Worm (Caenorhabditis elegans) whole organism, young adult: ENCODE measurements around the gene T10G3.2.

Experiments
- B0336.3 ChIP-seq: fragments of 200-800 bp; sonication (Bioruptor generic); IDR thresholded peaks from 2 replicates; pipeline ENCODE4 v1.3.6; 2022; ENCODE audit warnings: missing genetic modification characterization, missing compliant biosample characterization
- C06A6.2 ChIP-seq: fragments of 200-800 bp; sonication (Bioruptor generic); conservative IDR thresholded peaks from 2 replicates; pipeline ENCODE4 v1.3.6; 2022; ENCODE audit warnings: missing genetic modification characterization, missing compliant biosample characterization
- C17E4.6 ChIP-seq: fragments of 200-800 bp; sonication (Bioruptor generic); IDR thresholded peaks from 2 replicates; pipeline ENCODE4 v1.3.6; 2022; ENCODE audit warnings: missing genetic modification reagents, missing genetic modification characterization, missing compliant biosample characterization
- K11D2.4 ChIP-seq: fragments of 200-800 bp; sonication (Bioruptor generic); IDR thresholded peaks from 2 replicates; pipeline ENCODE4 v1.3.6; 2022; ENCODE audit warnings: missing genetic modification reagents, missing genetic modification characterization, missing compliant biosample characterization
- ZK185.1 ChIP-seq: sonication (generic microtip); optimal IDR thresholded peaks from 2 replicates; lab custom pipeline; 2016; ENCODE audit warnings: mild to moderate bottlenecking, missing genetic modification characterization, missing compliant biosample characterization; ENCODE audit not compliant: poor library complexity, severe bottlenecking
- atf-7 ChIP-seq: sonication (generic microtip); optimal IDR thresholded peaks from 2 replicates; lab custom pipeline; 2017; ENCODE audit warnings: mild to moderate bottlenecking, missing genetic modification characterization, missing compliant biosample characterization
- attf-3 ChIP-seq: fragments of 200-800 bp; sonication (Bioruptor generic); conservative IDR thresholded peaks from 2 replicates; pipeline ENCODE4 v1.3.6; 2022; ENCODE audit warnings: missing genetic modification reagents, missing genetic modification characterization, missing compliant biosample characterization
- attf-5 ChIP-seq: fragments of 200-800 bp; sonication (Bioruptor generic); optimal IDR thresholded peaks from 2 replicates; lab custom pipeline; 2018; ENCODE audit warnings: mild to moderate bottlenecking, missing genetic modification characterization, missing compliant biosample characterization
- bed-1 ChIP-seq: fragments of 200-800 bp; sonication (Bioruptor generic); IDR thresholded peaks from 2 replicates; pipeline ENCODE4 v1.3.6; 2022; ENCODE audit warnings: missing genetic modification reagents, missing genetic modification characterization, missing compliant biosample characterization
- bed-2 ChIP-seq: fragments of 200-800 bp; sonication (Bioruptor generic); IDR thresholded peaks from 2 replicates; pipeline ENCODE4 v1.3.6; 2022; ENCODE audit warnings: missing genetic modification reagents, missing genetic modification characterization, missing compliant biosample characterization
- cebp-1 ChIP-seq, 2 experiments: fragments of 200-800 bp in 1 of 2; sonication (Bioruptor generic) in 1 of 2; sonication (generic microtip) in 1 of 2; IDR thresholded peaks in 1 of 2; optimal IDR thresholded peaks in 1 of 2; 2 replicates each; pipeline versions ENCODE4 v1.3.6 to Lab custom; 2017 to 2022; ENCODE audit warnings: missing compliant biosample characterization in 2 of 2, missing genetic modification characterization in 2 of 2, mild to moderate bottlenecking in 1 of 2, missing genetic modification reagents in 1 of 2, moderate library complexity in 1 of 2
- ceh-27 ChIP-seq: fragments of 200-800 bp; sonication (Bioruptor generic); optimal IDR thresholded peaks from 2 replicates; lab custom pipeline; 2018; ENCODE audit warnings: mild to moderate bottlenecking, missing genetic modification characterization, moderate library complexity, missing compliant biosample characterization
- ceh-91 ChIP-seq: fragments of 200-800 bp; sonication (Bioruptor generic); IDR thresholded peaks from 2 replicates; pipeline ENCODE4 v1.3.6; 2022; ENCODE audit warnings: missing genetic modification reagents, missing genetic modification characterization, missing compliant biosample characterization
- dox-1 ChIP-seq: fragments of 200-800 bp; sonication (Bioruptor generic); IDR thresholded peaks from 2 replicates; pipeline ENCODE4 v1.3.6; 2022; ENCODE audit warnings: missing genetic modification reagents, missing genetic modification characterization, missing compliant biosample characterization
- egl-44 ChIP-seq: fragments of 200-800 bp; sonication (Bioruptor generic); IDR thresholded peaks from 2 replicates; pipeline ENCODE4 v1.3.6; 2022; ENCODE audit warnings: missing genetic modification reagents, missing genetic modification characterization, missing compliant biosample characterization
- ekl-4 ChIP-seq: fragments of 200-800 bp; sonication (Bioruptor generic); IDR thresholded peaks from 2 replicates; pipeline ENCODE4 v1.3.6; 2022; ENCODE audit warnings: missing genetic modification reagents, missing genetic modification characterization, missing compliant biosample characterization
- gei-17 ChIP-seq: fragments of 200-800 bp; sonication (Bioruptor generic); optimal IDR thresholded peaks from 2 replicates; lab custom pipeline; 2018; ENCODE audit warnings: mild to moderate bottlenecking, missing genetic modification characterization, missing compliant biosample characterization
- him-1 ChIP-seq: sonication (generic microtip); optimal IDR thresholded peaks from 2 replicates; lab custom pipeline; 2016; ENCODE audit warnings: missing genotype, missing genetic modification reagents, missing genetic modification characterization, missing compliant biosample characterization
- hmg-1.2 ChIP-seq: fragments of 200-800 bp; sonication (Bioruptor generic); IDR thresholded peaks from 2 replicates; pipeline ENCODE4 v1.3.6; 2022; ENCODE audit warnings: missing genetic modification reagents, missing genetic modification characterization, missing compliant biosample characterization
- let-607 ChIP-seq, 2 experiments: fragments of 200-800 bp in 1 of 2; sonication (Bioruptor generic) in 1 of 2; sonication (generic microtip) in 1 of 2; optimal IDR thresholded peaks; 2 replicates each; lab custom pipeline; 2016 to 2018; ENCODE audit warnings: mild to moderate bottlenecking in 2 of 2, missing compliant biosample characterization in 2 of 2, missing genetic modification characterization in 2 of 2, moderate library complexity in 2 of 2, missing genotype in 1 of 2
- lin-40 ChIP-seq: sonication (generic microtip); optimal IDR thresholded peaks from 2 replicates; lab custom pipeline; 2016; ENCODE audit warnings: missing genetic modification characterization, mild to moderate bottlenecking, missing compliant biosample characterization, missing genotype, missing genetic modification reagents
- madf-10 ChIP-seq: sonication (generic microtip); optimal IDR thresholded peaks from 2 replicates; lab custom pipeline; 2016; ENCODE audit warnings: mild to moderate bottlenecking, missing genetic modification characterization, missing compliant biosample characterization
- madf-8 ChIP-seq: fragments of 200-800 bp; sonication (Bioruptor generic); conservative IDR thresholded peaks from 2 replicates; pipeline ENCODE4 v1.3.6; 2022; ENCODE audit warnings: missing genetic modification reagents, missing genetic modification characterization, missing compliant biosample characterization
- nfyb-1 ChIP-seq: fragments of 200-800 bp; sonication (Bioruptor generic); IDR thresholded peaks from 2 replicates; pipeline ENCODE4 v1.3.6; 2022; ENCODE audit warnings: missing genetic modification reagents, missing genetic modification characterization, missing compliant biosample characterization
- nhr-80 ChIP-seq: sonication (generic microtip); optimal IDR thresholded peaks from 2 replicates; lab custom pipeline; 2016; ENCODE audit warnings: missing genetic modification characterization, missing compliant biosample characterization
- nhr-90 ChIP-seq: sonication (generic microtip); optimal IDR thresholded peaks from 2 replicates; lab custom pipeline; 2016; ENCODE audit warnings: missing genotype, mild to moderate bottlenecking, missing genetic modification characterization, missing compliant biosample characterization
- pbrm-1 ChIP-seq: fragments of 200-800 bp; sonication (Bioruptor generic); IDR thresholded peaks from 2 replicates; pipeline ENCODE4 v1.3.6; 2022; ENCODE audit warnings: missing genetic modification reagents, missing genetic modification characterization, missing compliant biosample characterization
- pha-4 ChIP-seq: fragments of 150-350 bp; sonication (generic microtip); optimal IDR thresholded peaks from 2 replicates; lab custom pipeline; 2014; ENCODE audit warnings: missing biosample characterization, missing genetic modification reagents, missing genetic modification characterization
- rcor-1 ChIP-seq: fragments of 200-800 bp; sonication (Bioruptor generic); IDR thresholded peaks from 2 replicates; pipeline ENCODE4 v1.3.6; 2022; ENCODE audit warnings: missing genetic modification reagents, missing genetic modification characterization, missing compliant biosample characterization
- snpc-1.3 ChIP-seq: sonication (generic microtip); optimal IDR thresholded peaks from 2 replicates; lab custom pipeline; 2017; ENCODE audit warnings: missing genetic modification characterization, mild to moderate bottlenecking, missing compliant biosample characterization, antibody characterized with exemption, moderate library complexity, missing genotype, missing genetic modification reagents; ENCODE audit not compliant: insufficient read depth
- snpc-4 ChIP-seq, 5 experiments: fragments of 150-350 bp in 1 of 5; sonication (generic microtip) in 4 of 5; optimal IDR thresholded peaks; 2 replicates each; lab custom pipeline; 2014 to 2018; ENCODE audit warnings: missing genetic modification characterization in 5 of 5, missing biosample characterization in 3 of 5, antibody characterized with exemption in 2 of 5, mild to moderate bottlenecking in 2 of 5, missing compliant biosample characterization in 2 of 5, missing genotype in 2 of 5, moderate library complexity in 2 of 5, missing genetic modification reagents in 1 of 5
- tbp1 ChIP-seq: fragments of 200-800 bp; sonication (Bioruptor generic); optimal IDR thresholded peaks from 2 replicates; lab custom pipeline; 2018; ENCODE audit warnings: mild to moderate bottlenecking, missing genetic modification characterization, missing compliant biosample characterization
- unc-62 ChIP-seq: fragments of 150-350 bp; optimal IDR thresholded peaks from 2 replicates; lab custom pipeline; 2014; ENCODE audit warnings: missing biosample characterization, missing genetic modification reagents, missing genetic modification characterization
- zfh-2 ChIP-seq: fragments of 200-800 bp; sonication (Bioruptor generic); conservative IDR thresholded peaks from 2 replicates; pipeline ENCODE4 v1.3.6; 2022; ENCODE audit warnings: missing genetic modification reagents, missing genetic modification characterization, missing compliant biosample characterization
- zim-3 ChIP-seq: sonication (generic microtip); optimal IDR thresholded peaks from 2 replicates; lab custom pipeline; 2017; ENCODE audit warnings: mild to moderate bottlenecking, missing genetic modification characterization, moderate library complexity, missing compliant biosample characterization
- ztf-18 ChIP-seq: sonication (generic microtip); optimal IDR thresholded peaks from 2 replicates; lab custom pipeline; 2016; ENCODE audit warnings: missing genotype, mild to moderate bottlenecking, missing genetic modification characterization, missing compliant biosample characterization

The T10G3.2 gene

DNA sequence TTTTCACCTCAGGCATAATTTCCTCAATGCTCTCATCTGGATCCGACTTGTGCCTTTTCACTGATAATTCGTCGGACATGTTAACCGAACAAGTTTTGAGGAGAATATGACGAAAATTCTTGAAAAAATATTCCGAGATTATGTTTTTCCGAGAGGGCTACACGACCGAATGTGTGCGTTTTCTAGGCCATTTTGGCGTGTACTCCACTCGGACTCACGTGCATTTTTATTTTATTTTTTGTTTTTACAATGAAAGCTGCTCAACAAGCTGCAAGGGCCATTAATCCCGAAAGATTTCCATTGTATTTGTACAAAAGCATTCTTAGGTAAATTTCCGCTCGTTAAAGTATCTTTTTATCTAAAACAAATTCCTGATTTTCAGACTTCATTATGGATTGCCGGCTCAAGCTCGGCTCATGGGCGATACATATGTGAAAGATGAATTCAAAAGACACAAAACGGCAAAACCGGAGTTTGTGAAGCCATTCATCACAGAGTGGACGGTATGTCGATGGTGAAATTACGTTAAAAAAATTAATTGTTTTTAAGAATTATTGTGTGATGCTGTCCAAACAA, 11.4 kb downstream of the T10G3.2 start, which contains the start of the genes F25H9.6 and F25H9.7 (continued):
- TF ChIP-seq ekl-4 (peak; percentile 59; the same call in 1 of the 2 replicates), him-1 (tag; lab: Kevin White, UChicago) (peak; percentile 86), zim-3 (tag; lab: Kevin White, UChicago) (peak; percentile 90), tbp1 (peak; percentile 58), bed-1 (GFP tag; lab: Robert Waterston, UW) (0 out of 2 replicates have a peak, but pooled peaks have one; percentile 37), nfyb-1 (GFP tag; lab: Robert Waterston, UW) (peak; percentile 81), C06A6.2 (no peak)

DNA sequence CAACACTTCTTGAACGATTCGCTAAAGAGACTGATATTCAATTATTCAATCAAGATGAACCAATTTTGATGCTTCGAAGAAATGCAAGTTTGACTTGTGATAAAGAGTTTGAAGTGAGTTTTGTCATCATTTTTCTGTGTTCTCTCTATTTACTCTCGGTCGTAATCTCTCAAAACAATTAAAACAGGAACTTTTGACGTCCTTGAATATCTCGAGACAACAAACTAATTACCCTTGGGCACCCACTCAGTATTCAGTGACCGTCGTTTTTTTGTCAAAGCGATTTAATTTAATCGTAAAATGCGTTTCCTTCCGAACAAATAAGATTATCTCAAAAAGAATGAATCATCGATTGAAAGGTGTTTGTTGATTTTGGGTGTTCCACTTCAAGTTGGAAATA, 15.5 kb downstream of the T10G3.2 start:
- TF ChIP-seq him-1 (tag; lab: Kevin White, UChicago), result no peak
- TF ChIP-seq ceh-27 (GFP tag; lab: Kevin White, UChicago), result peak; percentile 4

DNA sequence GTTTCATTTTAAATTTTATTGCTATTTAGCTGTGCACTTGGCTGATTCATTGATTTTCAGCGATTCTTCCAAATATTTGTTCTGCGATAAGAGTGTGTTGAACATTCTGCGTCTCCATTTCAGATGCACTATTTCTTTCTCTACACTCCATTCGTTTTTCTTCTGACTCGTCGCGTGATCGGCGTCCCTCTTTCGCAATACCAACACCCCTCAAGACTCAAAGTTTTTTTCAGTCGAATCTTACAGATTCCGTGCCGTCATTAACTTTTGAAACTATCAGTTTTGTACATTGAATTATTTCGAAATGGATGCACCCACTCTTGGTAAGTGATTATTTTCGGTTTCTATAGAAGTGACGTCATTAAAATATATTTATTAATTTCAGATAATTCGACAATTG, 16.7 kb downstream of the T10G3.2 start, which contains the start of gene frm-10:
Gene frm-10 (plus strand): TSS at position 234 of the 400 bp plus-strand sequence.
- TF ChIP-seq nfyb-1 (GFP tag; lab: Robert Waterston, UW) (peak; percentile 74; the same call in 1 of the 2 replicates), dox-1 (peak; percentile 84; the same call in 1 of the 2 replicates), hmg-1.2 (GFP tag; lab: Robert Waterston, UW) (peak; percentile 93), ceh-91 (no peak), zfh-2 (no peak), snpc-4 (GFP tag; optimal IDR thresholded peaks at IDR 0.05; lab: Kevin White, UChicago) (no peak), snpc-4 (tag; optimal IDR thresholded peaks at IDR 0.05; lab: Kevin White, UChicago) (peak in 2 of 4 experiments; percentile 45 to 59), egl-44 (GFP tag; lab: Robert Waterston, UW) (peak; percentile 68; the same call in 1 of the 2 replicates), attf-5 (GFP tag; lab: Kevin White, UChicago) (peak; percentile 93), nhr-90 (peak; percentile 45), B0336.3 (GFP tag; lab: Robert Waterston, UW) (peak; percentile 78; the same call in 1 of the 2 replicates), K11D2.4 (GFP tag; lab: Robert Waterston, UW) (peak; percentile 34; the same call in 1 of the 2 replicates), pha-4 (tag; lab: Kevin White, UChicago) (peak; percentile 34), nhr-80 (peak; percentile 94), gei-17 (GFP tag; lab: Kevin White, UChicago) (no peak), attf-3 (GFP tag; lab: Robert Waterston, UW) (0 out of 2 replicates have a peak, but pooled peaks have one; percentile 34), pbrm-1 (GFP tag; lab: Robert Waterston, UW) (peak; percentile 58; the same call in 1 of the 2 replicates), atf-7 (tag; lab: Kevin White, UChicago) (peak; percentile 84), cebp-1 (GFP tag; IDR thresholded peaks at IDR 0.05; lab: Robert Waterston, UW) (peak; percentile 99), cebp-1 (tag; optimal IDR thresholded peaks at IDR 0.05; lab: Kevin White, UChicago) (peak; percentile 100), ZK185.1 (tag; lab: Kevin White, UChicago) (peak; percentile 54), ztf-18 (tag; lab: Kevin White, UChicago) (peak; percentile 39), bed-2 (GFP tag; lab: Robert Waterston, UW) (no peak), madf-10 (tag; lab: Kevin White, UChicago) (peak; percentile 74), C17E4.6 (no peak), madf-8 (no peak), snpc-1.3 (tag; lab: Kevin White, UChicago) (no peak), unc-62 (GFP tag; lab: Kevin White, UChicago) (peak; percentile 54), lin-40 (tag; lab: Kevin White, UChicago) (peak; percentile 69), ceh-27 (GFP tag; lab: Kevin White, UChicago) (peak; percentile 21), let-607 (tag; optimal IDR thresholded peaks at IDR 0.05; lab: Kevin White, UChicago) (peak; percentile 40 to 79), rcor-1 (GFP tag; lab: Robert Waterston, UW) (0 out of 2 replicates have a peak, but pooled peaks have one; percentile 36), C06A6.2 (peak; percentile 51; the same call in 1 of the 2 replicates)
